Fruit fly (Drosophila melanogaster) Kc167 (cell line): ENCODE measurements around the gene BORCS6.

Experiments
- Myc ChIP-seq: fragments of >200 bp; optimal IDR thresholded peaks from 2 replicates; lab custom pipeline; 2017; ENCODE audit warnings: missing external identifiers
- Sin3A ChIP-seq: fragments of >200 bp; optimal IDR thresholded peaks from 2 replicates; lab custom pipeline; 2018; ENCODE audit warnings: missing external identifiers
- h ChIP-seq: fragments of >200 bp; optimal IDR thresholded peaks from 3 replicates; lab custom pipeline; 2018; ENCODE audit warnings: missing external identifiers
- insv ChIP-seq: fragments of >200 bp; optimal IDR thresholded peaks from 3 replicates; lab custom pipeline; 2018; ENCODE audit warnings: missing external identifiers
- psq ChIP-seq: fragments of >200 bp; optimal IDR thresholded peaks from 2 replicates; lab custom pipeline; 2017; ENCODE audit warnings: missing external identifiers
- ttk ChIP-seq: sonication (Bioruptor generic); optimal IDR thresholded peaks from 2 replicates; lab custom pipeline; 2017; ENCODE audit warnings: missing external identifiers

Gene BORCS6

dm6 chr3L:540432-540973, at the start of gene BORCS6, which contains the start of gene klar:
Gene BORCS6, plus strand, starts transcription at chr3L:540851.
Gene klar, minus strand, starts transcription at chr3L:540614.
- TF ChIP-seq psq (lab: Kevin White, UChicago) (peak; percentile 82), Myc (lab: Kevin White, UChicago) (no peak)

dm6 chr3L:500351-501015, 40.2 kb upstream of the BORCS6 start, which contains the start of the genes CG34267 and CG34268:
Gene CG34267, minus strand, starts transcription at chr3L:500451.
Gene CG34268, plus strand, starts transcription at chr3L:500965.
- TF ChIP-seq Myc (lab: Kevin White, UChicago) (no peak), Sin3A (lab: Kevin White, UChicago) (no peak), ttk (lab: Kevin White, UChicago) (no peak), psq (lab: Kevin White, UChicago) (no peak), h (lab: Kevin White, UChicago) (no peak)

dm6 chr3L:505782-506408, 34.8 kb upstream of the BORCS6 start:
- TF ChIP-seq insv (lab: Kevin White, UChicago) (no peak), ttk (lab: Kevin White, UChicago) (no peak), Sin3A (lab: Kevin White, UChicago) (no peak), h (lab: Kevin White, UChicago) (no peak), Myc (lab: Kevin White, UChicago) (no peak), psq (lab: Kevin White, UChicago) (no peak)

dm6 chr3L:507576-508322, 32.9 kb upstream of the BORCS6 start:
- TF ChIP-seq insv (lab: Kevin White, UChicago) (no peak), Myc (lab: Kevin White, UChicago) (no peak), h (lab: Kevin White, UChicago) (no peak), Sin3A (lab: Kevin White, UChicago) (no peak), ttk (lab: Kevin White, UChicago) (no peak), psq (lab: Kevin White, UChicago) (no peak)

dm6 chr3L:510823-511227, 29.8 kb upstream of the BORCS6 start:
- TF ChIP-seq Sin3A (lab: Kevin White, UChicago) = no peak
- no peak for TF ChIP-seq h (lab: Kevin White, UChicago)
- TF ChIP-seq ttk (lab: Kevin White, UChicago) = no peak
- no peak for TF ChIP-seq psq (lab: Kevin White, UChicago)
- TF ChIP-seq Myc (lab: Kevin White, UChicago) = no peak
- no peak for TF ChIP-seq insv (lab: Kevin White, UChicago)

dm6 chr3L:511755-512209, 28.9 kb upstream of the BORCS6 start:
- TF ChIP-seq h (lab: Kevin White, UChicago) = no peak
- no peak for TF ChIP-seq psq (lab: Kevin White, UChicago)
- TF ChIP-seq insv (lab: Kevin White, UChicago) = no peak
- no peak for TF ChIP-seq Myc (lab: Kevin White, UChicago)
- no peak for TF ChIP-seq Sin3A (lab: Kevin White, UChicago)
- no peak for TF ChIP-seq ttk (lab: Kevin White, UChicago)

dm6 chr3L:513656-514055, 27.0 kb upstream of the BORCS6 start:
- no peak for TF ChIP-seq Myc (lab: Kevin White, UChicago)
- TF ChIP-seq ttk (lab: Kevin White, UChicago) = no peak
- TF ChIP-seq h (lab: Kevin White, UChicago) = no peak
- no peak for TF ChIP-seq psq (lab: Kevin White, UChicago)
- TF ChIP-seq Sin3A (lab: Kevin White, UChicago) = no peak
- no peak for TF ChIP-seq insv (lab: Kevin White, UChicago)

dm6 chr3L:515614-516013, 25.0 kb upstream of the BORCS6 start:
- no peak for TF ChIP-seq psq (lab: Kevin White, UChicago)
- no peak for TF ChIP-seq Myc (lab: Kevin White, UChicago)
- no peak for TF ChIP-seq ttk (lab: Kevin White, UChicago)
- no peak for TF ChIP-seq Sin3A (lab: Kevin White, UChicago)
- no peak for TF ChIP-seq h (lab: Kevin White, UChicago)
- TF ChIP-seq insv (lab: Kevin White, UChicago) = no peak

dm6 chr3L:516544-516943, 24.1 kb upstream of the BORCS6 start:
- no peak for TF ChIP-seq insv (lab: Kevin White, UChicago)
- no peak for TF ChIP-seq h (lab: Kevin White, UChicago)
- TF ChIP-seq Myc (lab: Kevin White, UChicago) = no peak
- TF ChIP-seq Sin3A (lab: Kevin White, UChicago) = no peak
- TF ChIP-seq psq (lab: Kevin White, UChicago) = no peak
- no peak for TF ChIP-seq ttk (lab: Kevin White, UChicago)

- TF ChIP-seq Myc (lab: Kevin White, UChicago) = no peak
- no peak for TF ChIP-seq ttk (lab: Kevin White, UChicago)
- TF ChIP-seq insv (lab: Kevin White, UChicago) = no peak
- no peak for TF ChIP-seq Sin3A (lab: Kevin White, UChicago)
- no peak for TF ChIP-seq psq (lab: Kevin White, UChicago)
- no peak for TF ChIP-seq h (lab: Kevin White, UChicago)
Measured at dm6 chr3L:516948-517599, 23.6 kb upstream of the BORCS6 start.
